Worm (Caenorhabditis elegans): ENCODE results near the gene C25F9.8.

DNA sequence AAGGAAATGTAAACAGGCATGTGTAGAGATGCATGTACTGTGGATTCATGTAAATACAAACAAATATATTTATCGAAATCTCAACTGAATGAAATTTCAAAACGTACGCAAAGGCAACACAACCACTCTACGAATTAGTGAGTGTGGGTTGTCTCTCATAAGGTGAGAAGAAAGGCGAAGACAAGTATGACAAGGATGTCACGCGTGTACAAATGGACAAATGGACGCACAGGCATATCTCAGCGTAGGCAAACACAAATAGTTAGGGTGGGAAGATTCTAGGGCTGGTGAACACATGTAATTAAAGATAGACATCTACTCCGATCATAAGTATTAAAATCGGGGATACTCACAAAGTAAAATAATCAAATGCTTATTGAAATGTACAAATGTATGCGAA lies 33.2 kb downstream of the C25F9.8 start:
- TF ChIP-seq bed-1 (GFP tag; IDR thresholded peaks at IDR 0.05) (no peak), madf-6 (GFP tag; IDR thresholded peaks at IDR 0.05) (no peak), K11D2.4 (GFP tag; IDR thresholded peaks at IDR 0.05) (no peak), Y53F4B.3 (GFP tag; IDR thresholded peaks at IDR 0.05) (no peak), him-1 (tag; optimal IDR thresholded peaks at IDR 0.05) (no peak), ztf-28 (GFP tag; IDR thresholded peaks at IDR 0.05) (no peak), ztf-22 (GFP tag; optimal IDR thresholded peaks at IDR 0.05) (no peak)
